3 worm cellular contexts compared by ENCODE assay signal in the genomic region with DNA sequence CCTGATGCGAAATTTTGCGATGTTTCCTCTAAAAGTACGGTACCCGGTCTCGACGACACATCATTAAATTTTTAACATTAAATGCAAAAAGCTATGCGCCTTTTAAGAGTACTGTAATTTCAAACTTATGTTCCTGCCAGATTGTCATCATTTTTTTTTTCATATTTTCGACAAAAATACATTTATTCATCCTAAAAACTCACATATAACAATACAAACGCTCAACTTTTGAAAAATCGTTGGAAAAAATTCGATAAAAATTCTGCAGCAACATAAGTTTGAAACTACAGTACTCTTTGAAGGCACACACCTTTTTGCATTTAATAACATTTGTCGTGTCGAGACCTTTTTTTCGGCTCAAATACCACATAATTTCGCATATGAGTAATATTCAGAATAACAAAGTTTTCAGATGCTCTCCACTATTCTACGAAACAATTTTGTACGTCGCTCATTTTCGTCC.
TF ChIP-seq lines count a peak whose summit lies in the region.

A gene (plus strand): TSS at position 413 of the 463 bp plus-strand sequence.

TF ChIP-seq in whole organism, L3 larva, 47 proteins besides CTCF, POLR2A, EP300 and RAD21:
- no peak for TF ChIP-seq egl-27 (tag; optimal IDR thresholded peaks at IDR 0.05; lab: Kevin White, UChicago)
- TF ChIP-seq elt-2 (tag; optimal IDR thresholded peaks at IDR 0.05; lab: Kevin White, UChicago): peak; percentile 26
- no peak for TF ChIP-seq daf-12 (tag; optimal IDR thresholded peaks at IDR 0.05; lab: Kevin White, UChicago)
- no peak for TF ChIP-seq nhr-77 (tag; optimal IDR thresholded peaks at IDR 0.05; lab: Kevin White, UChicago)

TF ChIP-seq in whole organism, L4 larva, 104 proteins besides CTCF, POLR2A, EP300 and RAD21:
- peak; percentile 35 for TF ChIP-seq lin-38 (GFP tag; IDR thresholded peaks at IDR 0.05; lab: Robert Waterston, UW)
- TF ChIP-seq mxl-3 (GFP tag; optimal IDR thresholded peaks at IDR 0.05; lab: Kevin White, UChicago): no peak
- TF ChIP-seq nhr-10 (tag; optimal IDR thresholded peaks at IDR 0.05; lab: Kevin White, UChicago): no peak
- no peak for TF ChIP-seq fos-1 (tag; optimal IDR thresholded peaks at IDR 0.05; lab: Kevin White, UChicago)
- no peak for TF ChIP-seq cey-2 (tag; optimal IDR thresholded peaks at IDR 0.05; lab: Kevin White, UChicago; ENCODE audit: borderline replicate concordance, insufficient read depth)
- no peak for TF ChIP-seq jun-1 (tag; optimal IDR thresholded peaks at IDR 0.05; lab: Kevin White, UChicago)
- no peak for TF ChIP-seq F10B5.3 (tag; optimal IDR thresholded peaks at IDR 0.05; lab: Kevin White, UChicago)
- peak; percentile 72 for TF ChIP-seq aha-1 (tag; lab: Kevin White, UChicago)
- TF ChIP-seq daf-19 (GFP tag; conservative IDR thresholded peaks at IDR 0.05; lab: Robert Waterston, UW): no peak
- no peak for TF ChIP-seq daf-16 (GFP tag; optimal IDR thresholded peaks at IDR 0.05; lab: Kevin White, UChicago)
- no peak for TF ChIP-seq daf-16 (tag; optimal IDR thresholded peaks at IDR 0.05; lab: Kevin White, UChicago)
- TF ChIP-seq Y48G9A.11 (GFP tag; IDR thresholded peaks at IDR 0.05; lab: Robert Waterston, UW): no peak
- no peak for TF ChIP-seq arid-1 (GFP tag; conservative IDR thresholded peaks at IDR 0.05; lab: Robert Waterston, UW)
- TF ChIP-seq pha-4 (GFP tag; IDR thresholded peaks at IDR 0.05; lab: Robert Waterston, UW): 0 out of 2 replicates have a peak, but pooled peaks have one; percentile 38
- no peak for TF ChIP-seq pha-4 (tag; optimal IDR thresholded peaks at IDR 0.05; lab: Kevin White, UChicago)
- TF ChIP-seq sdz-12 (GFP tag; optimal IDR thresholded peaks at IDR 0.05; lab: Kevin White, UChicago): no peak
- TF ChIP-seq D1046.2 (GFP tag; IDR thresholded peaks at IDR 0.05; lab: Robert Waterston, UW): no peak
- no peak for TF ChIP-seq egl-27 (tag; optimal IDR thresholded peaks at IDR 0.05; lab: Kevin White, UChicago)
- no peak for TF ChIP-seq F26F4.8 (GFP tag; conservative IDR thresholded peaks at IDR 0.05; lab: Robert Waterston, UW)

TF ChIP-seq in whole organism, young adult, 124 proteins besides CTCF, POLR2A, EP300 and RAD21:
- TF ChIP-seq lin-40 (tag; optimal IDR thresholded peaks at IDR 0.05; lab: Kevin White, UChicago): no peak
- 0 out of 2 replicates have a peak, but pooled peaks have one; percentile 57 for TF ChIP-seq Y53G8AR.9 (GFP tag; conservative IDR thresholded peaks at IDR 0.05; lab: Robert Waterston, UW)
- TF ChIP-seq lsl-1 (GFP tag; optimal IDR thresholded peaks at IDR 0.05; lab: Kevin White, UChicago): peak; percentile 2
- TF ChIP-seq pbrm-1 (GFP tag; IDR thresholded peaks at IDR 0.05; lab: Robert Waterston, UW): no peak
- TF ChIP-seq repo-1 (tag; optimal IDR thresholded peaks at IDR 0.05; lab: Kevin White, UChicago): peak; percentile 41
- TF ChIP-seq madf-6 (GFP tag; IDR thresholded peaks at IDR 0.05; lab: Robert Waterston, UW): 0 out of 2 replicates have a peak, but pooled peaks have one; percentile 22
